Fruit fly (Drosophila melanogaster): ENCODE measurements around the gene Pgant5.

Pgant5 gene

dm6 chr2L:5092992-5093695 is at the start of gene Pgant5 (continued):
- TF ChIP-seq CG17912 (GFP tag; optimal IDR thresholded peaks at IDR 0.05) (no peak), CG10321 (GFP tag; IDR thresholded peaks at IDR 0.05) (no peak), Sry-β (GFP tag; optimal IDR thresholded peaks at IDR 0.05) (no peak), CG3163 (GFP tag; optimal IDR thresholded peaks at IDR 0.05) (peak; percentile 35), CG11504 (tag; optimal IDR thresholded peaks at IDR 0.05) (no peak), unpg (GFP tag; optimal IDR thresholded peaks at IDR 0.05) (peak; percentile 3), Hr3 (GFP tag; optimal IDR thresholded peaks at IDR 0.05) (no peak), Nf-YB (GFP tag; optimal IDR thresholded peaks at IDR 0.05) (peak; percentile 47), Rfx (GFP tag; IDR thresholded peaks at IDR 0.05) (peak; percentile 20; the same call in 1 of the 2 replicates), CG10366 (GFP tag; IDR thresholded peaks at IDR 0.05) (no peak), ato (GFP tag; IDR thresholded peaks at IDR 0.05; ENCODE audit: partially characterized antibody) (peak; percentile 46), Mrtf (GFP tag; IDR thresholded peaks at IDR 0.05) (no peak), Med (GFP tag) (peak; percentile 83), Ssrp (tag; optimal IDR thresholded peaks at IDR 0.05) (no peak), ewg (GFP tag; optimal IDR thresholded peaks at IDR 0.05) (peak; percentile 35), CG11398 (GFP tag; optimal IDR thresholded peaks at IDR 0.05) (peak; percentile 22), sens (GFP tag) (peak; percentile 80), ara (GFP tag; IDR thresholded peaks at IDR 0.05) (peak; percentile 6; the same call in 1 of the 2 replicates), en (GFP tag; optimal IDR thresholded peaks at IDR 0.05) (no peak), CG10543 (GFP tag; optimal IDR thresholded peaks at IDR 0.05) (peak; percentile 26), Meics (GFP tag; optimal IDR thresholded peaks at IDR 0.05) (no peak), hbn (GFP tag; IDR thresholded peaks at IDR 0.05; ENCODE audit: partially characterized antibody) (no peak; the same call in 1 of the 2 replicates), usp (GFP tag; optimal IDR thresholded peaks at IDR 0.05) (no peak), Sox100B (GFP tag; optimal IDR thresholded peaks at IDR 0.05) (no peak), Awh (GFP tag; IDR thresholded peaks at IDR 0.05) (no peak), CG13296 (GFP tag; optimal IDR thresholded peaks at IDR 0.05) (peak; percentile 9), CG8290 (GFP tag; optimal IDR thresholded peaks at IDR 0.05) (no peak), CG8290 (tag; optimal IDR thresholded peaks at IDR 0.05) (peak in 1 of 2 experiments; percentile 35), gro (GFP tag; optimal IDR thresholded peaks at IDR 0.05) (peak; percentile 37), Drgx (GFP tag; IDR thresholded peaks at IDR 0.05) (peak; percentile 28; the same call in 1 of the 2 replicates), CG12744 (GFP tag; optimal IDR thresholded peaks at IDR 0.05) (no peak), Trl (optimal IDR thresholded peaks at IDR 0.05) (peak; percentile 31 to 69), Trl (GFP tag; optimal IDR thresholded peaks at IDR 0.05) (peak; percentile 15), CG1647 (GFP tag; optimal IDR thresholded peaks at IDR 0.05) (peak; percentile 20), CG13287 (GFP tag; IDR thresholded peaks at IDR 0.05; ENCODE audit: partially characterized antibody) (0 out of 2 replicates have a peak, but pooled peaks have one; percentile 59), CG10274 (GFP tag; optimal IDR thresholded peaks at IDR 0.05) (no peak), CG7963 (GFP tag; IDR thresholded peaks at IDR 0.05; ENCODE audit: partially characterized antibody) (no peak), Doc2 (GFP tag; IDR thresholded peaks at IDR 0.05) (no peak), gem (tag; optimal IDR thresholded peaks at IDR 0.05) (no peak), run (tag; optimal IDR thresholded peaks at IDR 0.05) (no peak), yki (optimal IDR thresholded peaks at IDR 0.05) (no peak), CG14441 (GFP tag; IDR thresholded peaks at IDR 0.05) (no peak), Chrac-16 (GFP tag; optimal IDR thresholded peaks at IDR 0.05) (no peak), stwl (tag; optimal IDR thresholded peaks at IDR 0.05) (no peak), ems (GFP tag; optimal IDR thresholded peaks at IDR 0.05) (no peak), CG18476 (GFP tag; optimal IDR thresholded peaks at IDR 0.05) (peak; percentile 100), cas (GFP tag; IDR thresholded peaks at IDR 0.05) (no peak), Hand (GFP tag; optimal IDR thresholded peaks at IDR 0.05) (peak; percentile 42), kni (GFP tag; optimal IDR thresholded peaks at IDR 0.05) (peak; percentile 51), CG13894 (tag; optimal IDR thresholded peaks at IDR 0.05) (peak; percentile 30), cad (GFP tag; optimal IDR thresholded peaks at IDR 0.05) (no peak)
